Fruit fly (Drosophila melanogaster) whole organism, prepupa: ENCODE measurements around the gene Caper.

Source experiments
- CG10631 ChIP-seq: fragments of 200-800 bp; sonication (Bioruptor generic); optimal IDR thresholded peaks from 2 replicates; lab custom pipeline; 2016; ENCODE audit warnings: missing biosample characterization, missing genetic modification characterization
- CG11294 ChIP-seq: fragments of 200-800 bp; sonication (Bioruptor generic); IDR thresholded peaks from 2 replicates; pipeline ENCODE4 v1.3.6; 2022; ENCODE audit warnings: missing biosample characterization, missing genetic modification characterization
- CG11762 ChIP-seq: fragments of 200-800 bp; sonication (Bioruptor generic); optimal IDR thresholded peaks from 3 replicates; lab custom pipeline; 2016; ENCODE audit warnings: missing biosample characterization, missing genetic modification characterization; ENCODE audit not compliant: insufficient read depth
- CG11902 ChIP-seq: fragments of 200-800 bp; sonication (Bioruptor generic); optimal IDR thresholded peaks from 3 replicates; lab custom pipeline; 2016; ENCODE audit warnings: missing biosample characterization, missing genetic modification characterization
- CG16779 ChIP-seq: fragments of 200-800 bp; sonication (Bioruptor generic); optimal IDR thresholded peaks from 3 replicates; lab custom pipeline; 2017; ENCODE audit warnings: missing biosample characterization, mild to moderate bottlenecking, missing genetic modification characterization
- CG31627 ChIP-seq: fragments of 200-800 bp; sonication (Bioruptor generic); optimal IDR thresholded peaks from 3 replicates; lab custom pipeline; 2016; ENCODE audit warnings: missing biosample characterization, missing genetic modification characterization
- CG32006 ChIP-seq: fragments of 200-800 bp; sonication (Bioruptor generic); optimal IDR thresholded peaks from 3 replicates; lab custom pipeline; 2017; ENCODE audit warnings: missing biosample characterization, mild to moderate bottlenecking, missing genetic modification characterization
- CG34406 ChIP-seq: fragments of 200-800 bp; sonication (Bioruptor generic); optimal IDR thresholded peaks from 3 replicates; lab custom pipeline; 2016; ENCODE audit warnings: missing biosample characterization, missing genetic modification characterization
- CG3919 ChIP-seq: fragments of 200-800 bp; sonication (Bioruptor generic); optimal IDR thresholded peaks from 3 replicates; lab custom pipeline; 2016; ENCODE audit warnings: missing biosample characterization, missing genetic modification characterization
- CG4318 ChIP-seq: fragments of 200-800 bp; sonication (Bioruptor generic); optimal IDR thresholded peaks from 3 replicates; lab custom pipeline; 2017; ENCODE audit warnings: missing biosample characterization, mild to moderate bottlenecking, missing genetic modification characterization
- CG6163 ChIP-seq: fragments of 200-800 bp; sonication (Bioruptor generic); IDR thresholded peaks from 3 replicates; pipeline ENCODE4 v1.3.6; 2022; ENCODE audit warnings: missing biosample characterization, missing genetic modification characterization
- CG6276 ChIP-seq: fragments of 200-800 bp; sonication (Bioruptor generic); optimal IDR thresholded peaks from 2 replicates; lab custom pipeline; 2017; ENCODE audit warnings: missing biosample characterization, mild to moderate bottlenecking, missing genetic modification characterization
- CG6854 ChIP-seq: fragments of 200-800 bp; sonication (Bioruptor generic); optimal IDR thresholded peaks from 2 replicates; lab custom pipeline; 2017; ENCODE audit warnings: missing biosample characterization, mild to moderate bottlenecking, missing genetic modification characterization
- CG7368 ChIP-seq: fragments of 200-800 bp; sonication (Bioruptor generic); optimal IDR thresholded peaks from 3 replicates; lab custom pipeline; 2016; ENCODE audit warnings: missing biosample characterization, missing genetic modification characterization
- CG8119 ChIP-seq: fragments of 200-800 bp; sonication (Bioruptor generic); IDR thresholded peaks from 3 replicates; pipeline ENCODE4 v1.3.6; 2022; ENCODE audit warnings: missing biosample characterization, missing genetic modification characterization
- CG8632 ChIP-seq: fragments of 200-800 bp; sonication (Bioruptor generic); optimal IDR thresholded peaks from 3 replicates; lab custom pipeline; 2016; ENCODE audit warnings: missing biosample characterization, missing genetic modification characterization
- CG9139 ChIP-seq: fragments of 200-800 bp; sonication (Bioruptor generic); optimal IDR thresholded peaks from 3 replicates; lab custom pipeline; 2017; ENCODE audit warnings: missing biosample characterization, mild to moderate bottlenecking, missing genetic modification characterization
- Eip75B ChIP-seq: fragments of 200-800 bp; sonication (Bioruptor generic); optimal IDR thresholded peaks from 3 replicates; lab custom pipeline; 2016; ENCODE audit warnings: missing biosample characterization, missing genetic modification characterization
- Eip78C ChIP-seq: fragments of 200-800 bp; sonication (Bioruptor generic); peaks from one replicate; lab custom pipeline; 2016; ENCODE audit warnings: missing biosample characterization, missing genetic modification characterization
- Eip93F ChIP-seq: fragments of 200-800 bp; sonication (Bioruptor generic); optimal IDR thresholded peaks from 2 replicates; lab custom pipeline; 2016; ENCODE audit warnings: missing biosample characterization, mild to moderate bottlenecking, missing genetic modification characterization
- Gug ChIP-seq: fragments of 200-800 bp; sonication (Bioruptor generic); IDR thresholded peaks from 2 replicates; pipeline ENCODE4 v1.3.6; 2022; ENCODE audit warnings: missing biosample characterization, missing genetic modification characterization
- Hr38 ChIP-seq: sonication (Bioruptor generic); optimal IDR thresholded peaks from 2 replicates; lab custom pipeline; 2016; ENCODE audit warnings: missing biosample characterization, missing genetic modification characterization
- Hr39 ChIP-seq: fragments of 200-800 bp; sonication (Bioruptor generic); optimal IDR thresholded peaks from 2 replicates; lab custom pipeline; 2016; ENCODE audit warnings: missing biosample characterization, missing genetic modification characterization
- Lpt ChIP-seq: fragments of 200-800 bp; sonication (Bioruptor generic); optimal IDR thresholded peaks from 3 replicates; lab custom pipeline; 2016; ENCODE audit warnings: missing biosample characterization, missing genetic modification characterization
- Met ChIP-seq: fragments of 200-800 bp; sonication (Bioruptor generic); optimal IDR thresholded peaks from 3 replicates; lab custom pipeline; 2016; ENCODE audit warnings: missing biosample characterization, missing genetic modification characterization
- OdsH ChIP-seq: fragments of 200-800 bp; sonication (Bioruptor generic); optimal IDR thresholded peaks from 3 replicates; lab custom pipeline; 2016; ENCODE audit warnings: missing biosample characterization, missing genetic modification characterization
- Smox ChIP-seq: fragments of 200-800 bp; sonication (Bioruptor generic); optimal IDR thresholded peaks from 3 replicates; lab custom pipeline; 2016; ENCODE audit warnings: missing biosample characterization, missing genetic modification characterization
- Sox102F ChIP-seq: fragments of 200-800 bp; sonication (Bioruptor generic); optimal IDR thresholded peaks from 2 replicates; lab custom pipeline; 2016; ENCODE audit warnings: missing biosample characterization, mild to moderate bottlenecking, missing genetic modification characterization
- Sox14 ChIP-seq: fragments of 200-800 bp; sonication (Bioruptor generic); optimal IDR thresholded peaks from 3 replicates; lab custom pipeline; 2016; ENCODE audit warnings: missing biosample characterization, missing genetic modification characterization
- Sox15 ChIP-seq: fragments of 200-800 bp; sonication (Bioruptor generic); optimal IDR thresholded peaks from 3 replicates; lab custom pipeline; 2016; ENCODE audit warnings: missing biosample characterization, missing genetic modification characterization
- achi ChIP-seq: fragments of 200-800 bp; sonication (Bioruptor generic); optimal IDR thresholded peaks from 3 replicates; lab custom pipeline; 2016; ENCODE audit warnings: missing biosample characterization, missing genetic modification characterization
- acj6 ChIP-seq: fragments of 200-800 bp; sonication (Bioruptor generic); optimal IDR thresholded peaks from 3 replicates; lab custom pipeline; 2016; ENCODE audit warnings: missing biosample characterization, missing genetic modification characterization
- cyc ChIP-seq: fragments of 200-800 bp; sonication (Bioruptor generic); optimal IDR thresholded peaks from 3 replicates; lab custom pipeline; 2016; ENCODE audit warnings: missing biosample characterization, missing genetic modification characterization
- dac ChIP-seq: fragments of 200-800 bp; sonication (Bioruptor generic); optimal IDR thresholded peaks from 2 replicates; lab custom pipeline; 2017; ENCODE audit warnings: missing biosample characterization, mild to moderate bottlenecking, missing genetic modification characterization
- dsx ChIP-seq: fragments of 200-800 bp; optimal IDR thresholded peaks from 3 replicates; lab custom pipeline; 2019; ENCODE audit warnings: missing biosample characterization, mild to moderate bottlenecking, missing genetic modification characterization, moderate library complexity; ENCODE audit not compliant: poor library complexity, severe bottlenecking
- eg ChIP-seq: fragments of 200-800 bp; sonication (Bioruptor generic); IDR thresholded peaks from 3 replicates; pipeline ENCODE4 v1.3.6; 2022; ENCODE audit warnings: missing biosample characterization, missing genetic modification characterization
- esn ChIP-seq: fragments of 200-800 bp; sonication (Bioruptor generic); optimal IDR thresholded peaks from 2 replicates; lab custom pipeline; 2016; ENCODE audit warnings: missing biosample characterization, mild to moderate bottlenecking, missing genetic modification characterization, moderate library complexity
- fd85E ChIP-seq: fragments of 200-800 bp; sonication (Bioruptor generic); optimal IDR thresholded peaks from 3 replicates; lab custom pipeline; 2016; ENCODE audit warnings: missing biosample characterization, missing genetic modification characterization
- fkh ChIP-seq: fragments of 200-800 bp; sonication (Bioruptor generic); optimal IDR thresholded peaks from 3 replicates; lab custom pipeline; 2017; ENCODE audit warnings: missing biosample characterization, mild to moderate bottlenecking, missing genetic modification characterization, moderate library complexity
- lz ChIP-seq: fragments of 200-800 bp; sonication (Bioruptor generic); optimal IDR thresholded peaks from 3 replicates; lab custom pipeline; 2016; ENCODE audit warnings: missing biosample characterization, missing genetic modification characterization
- net ChIP-seq: fragments of 200-800 bp; sonication (Bioruptor generic); optimal IDR thresholded peaks from 3 replicates; lab custom pipeline; 2016; ENCODE audit warnings: missing biosample characterization, missing genetic modification characterization
- pdm3 ChIP-seq: fragments of 200-800 bp; sonication (Bioruptor generic); optimal IDR thresholded peaks from 3 replicates; lab custom pipeline; 2016; ENCODE audit warnings: missing biosample characterization, missing genetic modification characterization
- salr ChIP-seq, 2 experiments: fragments of 200-800 bp; sonication (Bioruptor generic); optimal IDR thresholded peaks; 3 replicates each; lab custom pipeline; 2016 to 2018; ENCODE audit warnings: missing biosample characterization in 2 of 2, missing genetic modification characterization in 2 of 2, mild to moderate bottlenecking in 1 of 2
- spab ChIP-seq: fragments of 200-800 bp; sonication (Bioruptor generic); optimal IDR thresholded peaks from 2 replicates; lab custom pipeline; 2017; ENCODE audit warnings: missing biosample characterization, mild to moderate bottlenecking, missing genetic modification characterization, missing genetic modification reagents
- ss ChIP-seq, 2 experiments: fragments of 200-800 bp; sonication (Bioruptor generic); optimal IDR thresholded peaks; 2 replicates in 1 of 2; 3 replicates in 1 of 2; lab custom pipeline; 2017 to 2018; ENCODE audit warnings: mild to moderate bottlenecking in 2 of 2, missing biosample characterization in 2 of 2, missing genetic modification characterization in 2 of 2, moderate library complexity in 1 of 2
- svp ChIP-seq: fragments of 200-800 bp; sonication (Bioruptor generic); peaks from one replicate; lab custom pipeline; 2016; ENCODE audit warnings: missing biosample characterization, missing genetic modification characterization
- topi ChIP-seq: fragments of 200-800 bp; sonication (Bioruptor generic); optimal IDR thresholded peaks from 3 replicates; lab custom pipeline; 2016; ENCODE audit warnings: missing biosample characterization, missing genetic modification characterization
- vri ChIP-seq: fragments of 200-800 bp; sonication (Bioruptor generic); optimal IDR thresholded peaks from 3 replicates; lab custom pipeline; 2016; ENCODE audit warnings: missing biosample characterization, mild to moderate bottlenecking, missing genetic modification characterization

Gene Caper

DNA sequence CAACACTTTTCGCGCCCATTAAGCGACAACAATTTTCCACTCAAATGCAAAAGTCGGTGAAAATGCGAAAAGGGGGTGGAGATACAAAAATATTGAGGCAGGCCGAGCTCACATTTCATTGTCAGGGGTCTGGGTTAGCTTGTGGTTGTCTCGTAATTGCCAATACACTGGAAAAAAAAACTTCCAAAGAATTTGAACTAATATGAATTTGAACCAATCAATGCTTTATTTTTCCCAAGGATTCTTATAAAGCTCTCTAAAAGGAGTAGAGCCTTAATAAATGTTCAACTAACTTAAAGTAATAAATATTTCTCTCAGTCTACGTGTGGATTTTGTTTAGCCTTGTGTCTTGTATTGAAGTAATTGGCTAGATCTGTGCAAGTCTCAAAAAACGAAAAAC lies 40.5 kb downstream of the Caper start (continued):
- TF ChIP-seq Hr38 (GFP tag; lab: Kevin White, UChicago) (no peak), dsx (GFP tag; lab: Kevin White, UChicago) (peak; percentile 9), Sox14 (peak; percentile 22), lz (GFP tag; lab: Kevin White, UChicago) (no peak), CG6854 (no peak), Eip75B (peak; percentile 15), CG32006 (GFP tag; lab: Kevin White, UChicago) (peak; percentile 80), Hr39 (GFP tag; lab: Kevin White, UChicago) (peak; percentile 8), fd85E (no peak), esn (GFP tag; lab: Kevin White, UChicago) (no peak), salr (GFP tag; optimal IDR thresholded peaks at IDR 0.05; lab: Kevin White, UChicago) (peak in 1 of 2 experiments; percentile 46), Sox102F (GFP tag; lab: Kevin White, UChicago) (no peak), CG8632 (GFP tag; lab: Kevin White, UChicago) (peak; percentile 1), CG16779 (tag; lab: Kevin White, UChicago) (no peak), dac (peak; percentile 48), Gug (GFP tag; lab: Robert Waterston, UW) (peak; percentile 59), topi (GFP tag; lab: Kevin White, UChicago) (peak; percentile 26), CG31627 (GFP tag; lab: Kevin White, UChicago) (peak; percentile 14), CG3919 (GFP tag; lab: Kevin White, UChicago) (peak; percentile 52), CG9139 (GFP tag; lab: Kevin White, UChicago) (no peak), net (GFP tag; lab: Kevin White, UChicago) (peak; percentile 26), CG6276 (GFP tag; lab: Kevin White, UChicago) (peak; percentile 53), CG4318 (peak; percentile 43), OdsH (GFP tag; lab: Kevin White, UChicago) (peak; percentile 56), Smox (GFP tag; lab: Kevin White, UChicago) (peak; percentile 3), svp (GFP tag; lab: Kevin White, UChicago) (no peak), Sox15 (no peak), CG6163 (peak; percentile 77; the same call in 2 of the 3 replicates), eg (GFP tag; lab: Robert Waterston, UW) (peak; percentile 82), fkh (GFP tag; lab: Kevin White, UChicago) (no peak), CG7368 (GFP tag; lab: Kevin White, UChicago) (peak; percentile 1), CG11902 (GFP tag; lab: Kevin White, UChicago) (no peak), acj6 (GFP tag; lab: Kevin White, UChicago) (peak; percentile 45), Eip78C (GFP tag; lab: Kevin White, UChicago) (peak; percentile 85), pdm3 (peak; percentile 57), spab (peak; percentile 14)

- TF ChIP-seq Hr38 (GFP tag; lab: Kevin White, UChicago) (no peak), CG4318 (peak; percentile 60), vri (GFP tag; lab: Kevin White, UChicago) (peak; percentile 12), CG32006 (GFP tag; lab: Kevin White, UChicago) (peak; percentile 80), Eip78C (GFP tag; lab: Kevin White, UChicago) (peak; percentile 96), salr (GFP tag; optimal IDR thresholded peaks at IDR 0.05; lab: Kevin White, UChicago) (peak; percentile 73 to 89), Met (GFP tag; lab: Kevin White, UChicago) (peak; percentile 47), cyc (GFP tag; lab: Kevin White, UChicago) (peak; percentile 44), CG16779 (tag; lab: Kevin White, UChicago) (peak; percentile 66), ss (GFP tag; optimal IDR thresholded peaks at IDR 0.05; lab: Kevin White, UChicago) (peak; percentile 91 to 94), CG9139 (GFP tag; lab: Kevin White, UChicago) (peak; percentile 90), CG10631 (GFP tag; lab: Kevin White, UChicago) (peak; percentile 88), dac (peak; percentile 36), Lpt (GFP tag; lab: Kevin White, UChicago) (peak; percentile 68), CG11762 (GFP tag; lab: Kevin White, UChicago) (peak; percentile 54), fd85E (no peak), CG6163 (peak; percentile 94), Sox15 (peak; percentile 67), pdm3 (peak; percentile 83), OdsH (GFP tag; lab: Kevin White, UChicago) (peak; percentile 76), CG6854 (no peak), Eip93F (GFP tag; lab: Kevin White, UChicago) (no peak), CG11902 (GFP tag; lab: Kevin White, UChicago) (peak; percentile 35), CG8119 (GFP tag; lab: Robert Waterston, UW) (peak; percentile 81), CG34406 (GFP tag; lab: Kevin White, UChicago) (peak; percentile 72), CG11294 (GFP tag; lab: Robert Waterston, UW) (peak; percentile 52; the same call in 1 of the 2 replicates), lz (GFP tag; lab: Kevin White, UChicago) (peak; percentile 61), achi (GFP tag; lab: Kevin White, UChicago) (peak; percentile 83)
These were observed 43.7 kb downstream of the Caper start for dm6 chr2L:7076055-7076700.
